Worm (Caenorhabditis elegans): ENCODE results near the gene mdt-21.

DNA sequence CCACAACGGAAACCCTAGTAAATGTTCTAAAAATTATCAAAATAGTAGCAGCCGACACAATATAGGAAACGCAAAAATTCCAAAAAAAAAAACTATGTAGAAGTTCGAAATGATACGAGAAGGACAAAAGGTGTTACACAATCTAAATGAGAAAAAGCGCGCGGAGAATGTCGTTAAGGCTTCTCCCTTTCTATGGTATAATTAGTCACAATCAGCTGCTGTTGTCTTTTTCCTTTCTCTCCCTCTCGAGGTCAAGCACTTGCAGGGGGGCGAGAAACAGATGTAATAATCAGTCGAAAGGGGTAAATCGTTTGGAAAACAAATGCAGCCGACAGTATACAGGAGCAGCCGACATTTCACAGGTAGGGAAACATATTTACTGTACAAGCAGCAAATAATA is 45.9 kb upstream of the mdt-21 start:
- TF ChIP-seq W03F9.2 (tag; optimal IDR thresholded peaks at IDR 0.05), result no peak
- TF ChIP-seq him-1 (tag; optimal IDR thresholded peaks at IDR 0.05), result no peak
